Fruit fly (Drosophila melanogaster): Measurements from ENCODE around the gene PDZ-GEF.

The PDZ-GEF gene

dm6 chr2L:6369286-6369685 is 45.7 kb downstream of the PDZ-GEF start:
- no peak for TF ChIP-seq EcR (GFP tag; optimal IDR thresholded peaks at IDR 0.05)
- TF ChIP-seq Pif1A (GFP tag; optimal IDR thresholded peaks at IDR 0.05) = no peak
- TF ChIP-seq CG9948 (tag; optimal IDR thresholded peaks at IDR 0.05) = no peak
- TF ChIP-seq CG14655 (GFP tag; optimal IDR thresholded peaks at IDR 0.05) = no peak
- TF ChIP-seq rn (GFP tag; IDR thresholded peaks at IDR 0.05) = no peak
- TF ChIP-seq CG8301 (tag; optimal IDR thresholded peaks at IDR 0.05) = no peak
- TF ChIP-seq CG4496 (GFP tag; IDR thresholded peaks at IDR 0.05) = no peak
- no peak for TF ChIP-seq CG12605 (GFP tag; IDR thresholded peaks at IDR 0.05)
- no peak for TF ChIP-seq gl (tag; optimal IDR thresholded peaks at IDR 0.05)
- no peak for TF ChIP-seq CG32121 (GFP tag; IDR thresholded peaks at IDR 0.05)
- TF ChIP-seq CG13204 (GFP tag; optimal IDR thresholded peaks at IDR 0.05) = no peak
- no peak for TF ChIP-seq Pif1B (GFP tag; optimal IDR thresholded peaks at IDR 0.05)
- no peak for TF ChIP-seq D1 (tag; optimal IDR thresholded peaks at IDR 0.05)
- TF ChIP-seq CG10348 (GFP tag; IDR thresholded peaks at IDR 0.05) = no peak
- no peak for TF ChIP-seq CG8159 (tag; optimal IDR thresholded peaks at IDR 0.05)

DNA sequence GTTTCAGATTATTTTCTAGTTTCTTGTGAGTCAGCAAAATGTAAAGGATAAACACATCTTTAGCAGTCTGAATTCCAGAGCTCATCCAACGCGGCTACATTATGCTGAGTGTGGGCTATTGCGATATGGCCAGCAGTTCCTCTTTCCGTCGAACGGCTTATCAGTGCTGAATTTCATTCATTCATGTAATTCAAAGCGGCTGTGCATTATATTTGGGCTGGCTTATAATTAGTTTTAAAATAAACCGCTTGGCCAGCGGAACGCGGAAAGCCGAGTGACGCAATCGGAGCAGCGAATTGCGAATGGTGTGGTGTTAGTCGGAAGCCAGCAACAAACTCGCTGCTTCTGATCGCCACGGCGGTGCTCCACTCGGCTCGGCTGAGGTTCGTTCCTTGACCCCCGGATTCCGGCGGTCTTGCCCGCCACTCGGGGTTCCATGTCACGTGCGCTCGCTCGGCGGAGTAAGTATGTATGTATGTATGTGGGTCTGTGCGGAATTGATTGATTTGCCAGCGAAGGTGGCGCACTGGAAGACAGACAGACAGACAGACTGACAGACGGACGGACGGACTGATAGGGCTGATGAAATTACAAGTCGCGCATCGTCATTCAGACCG is 47.6 kb downstream of the PDZ-GEF start:
- TF ChIP-seq CG13204 (GFP tag; optimal IDR thresholded peaks at IDR 0.05) (no peak), CG4496 (GFP tag; IDR thresholded peaks at IDR 0.05) (no peak), CG9948 (tag; optimal IDR thresholded peaks at IDR 0.05) (no peak)

dm6 chr2L:6372088-6372487 is 48.5 kb downstream of the PDZ-GEF start, which contains the start of gene slam:
Gene slam (plus strand): TSS chr2L:6372388.
- TF ChIP-seq CG13204 (GFP tag; optimal IDR thresholded peaks at IDR 0.05) (no peak), CG17806 (tag; optimal IDR thresholded peaks at IDR 0.05) (no peak), EcR (GFP tag; optimal IDR thresholded peaks at IDR 0.05) (no peak), fd96Ca (GFP tag; IDR thresholded peaks at IDR 0.05) (no peak), CG8159 (tag; optimal IDR thresholded peaks at IDR 0.05) (no peak), Pif1B (GFP tag; optimal IDR thresholded peaks at IDR 0.05) (no peak), CG10348 (GFP tag; IDR thresholded peaks at IDR 0.05) (no peak)

DNA sequence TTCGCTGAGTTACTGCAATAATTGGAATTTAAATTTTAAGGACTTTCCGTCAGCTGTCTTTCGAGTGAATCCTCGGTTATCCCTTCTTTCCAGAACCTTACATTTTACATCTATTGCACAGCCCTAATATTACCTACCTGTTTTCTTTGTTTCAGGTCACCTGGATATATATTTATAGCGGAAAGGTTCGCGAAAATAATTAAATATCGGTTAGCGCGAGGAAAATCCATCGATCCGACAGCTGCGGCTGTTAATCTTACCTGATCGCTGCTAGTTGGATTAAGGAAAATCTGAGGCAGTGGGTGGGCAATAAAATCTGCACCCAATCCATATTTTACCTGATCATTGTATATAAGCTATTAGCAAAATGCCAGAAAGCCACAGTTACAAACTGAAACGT is 49.6 kb downstream of the PDZ-GEF start:
- TF ChIP-seq CG15710 (tag; optimal IDR thresholded peaks at IDR 0.05) (no peak), CG13204 (GFP tag; optimal IDR thresholded peaks at IDR 0.05) (no peak), CG14655 (GFP tag; optimal IDR thresholded peaks at IDR 0.05) (no peak), EcR (GFP tag; optimal IDR thresholded peaks at IDR 0.05) (no peak), CG12605 (GFP tag; IDR thresholded peaks at IDR 0.05) (no peak), Pif1A (GFP tag; optimal IDR thresholded peaks at IDR 0.05) (no peak), CG9948 (tag; optimal IDR thresholded peaks at IDR 0.05) (no peak), CG10348 (GFP tag; IDR thresholded peaks at IDR 0.05) (no peak), Pif1B (GFP tag; optimal IDR thresholded peaks at IDR 0.05) (no peak), CG32121 (GFP tag; IDR thresholded peaks at IDR 0.05) (no peak), gl (tag; optimal IDR thresholded peaks at IDR 0.05) (no peak), fd96Ca (GFP tag; IDR thresholded peaks at IDR 0.05) (no peak), Snoo (tag; optimal IDR thresholded peaks at IDR 0.05) (no peak)

- peak; percentile 6 for TF ChIP-seq CG8159 (tag; optimal IDR thresholded peaks at IDR 0.05)
- no peak for TF ChIP-seq fd96Ca (GFP tag; IDR thresholded peaks at IDR 0.05)
Measured at dm6 chr2L:6379197-6379596, 55.6 kb downstream of the PDZ-GEF start.

DNA sequence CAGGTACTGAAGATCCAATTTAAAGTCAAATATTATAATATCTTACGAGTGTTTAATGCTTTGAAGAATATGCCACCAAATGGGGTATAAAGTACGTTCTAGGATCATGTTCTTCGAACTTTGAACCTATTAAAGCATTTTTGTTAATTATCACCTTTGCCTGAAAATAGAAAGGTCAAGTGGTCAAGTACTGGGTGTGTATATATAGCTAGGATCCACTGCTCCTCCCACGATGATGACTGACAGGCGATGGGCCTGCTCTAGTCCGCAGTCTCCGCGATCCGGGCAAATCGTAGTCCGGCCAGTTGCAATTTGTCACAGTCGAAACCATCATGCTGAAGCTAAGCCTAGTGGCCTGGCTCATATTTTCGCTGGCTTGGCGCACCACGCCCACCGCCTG is 57.4 kb downstream of the PDZ-GEF start, which contains the start of gene Nepl5:
Gene Nepl5, plus strand, starts transcription at position 301 of the 400 bp plus-strand sequence.
- TF ChIP-seq CG8159 (tag; optimal IDR thresholded peaks at IDR 0.05) = no peak
- TF ChIP-seq CG32121 (GFP tag; IDR thresholded peaks at IDR 0.05) = no peak
- no peak for TF ChIP-seq Pif1A (GFP tag; optimal IDR thresholded peaks at IDR 0.05)
- no peak for TF ChIP-seq CG12605 (GFP tag; IDR thresholded peaks at IDR 0.05)
- TF ChIP-seq CG15710 (tag; optimal IDR thresholded peaks at IDR 0.05) = no peak
- no peak for TF ChIP-seq Ets98B (GFP tag; IDR thresholded peaks at IDR 0.05)
- TF ChIP-seq CG17806 (tag; optimal IDR thresholded peaks at IDR 0.05) = no peak
- no peak for TF ChIP-seq CG9948 (tag; optimal IDR thresholded peaks at IDR 0.05)
- TF ChIP-seq CG4496 (GFP tag; IDR thresholded peaks at IDR 0.05) = no peak
- no peak for TF ChIP-seq D1 (tag; optimal IDR thresholded peaks at IDR 0.05)
- no peak for TF ChIP-seq CG13204 (GFP tag; optimal IDR thresholded peaks at IDR 0.05)
- TF ChIP-seq Snoo (tag; optimal IDR thresholded peaks at IDR 0.05) = no peak
- TF ChIP-seq EcR (GFP tag; optimal IDR thresholded peaks at IDR 0.05) = no peak
- TF ChIP-seq fd96Ca (GFP tag; IDR thresholded peaks at IDR 0.05) = no peak

Measured in whole organism, pupa.